Fruit fly (Drosophila melanogaster): Measurements from ENCODE around the gene CG42359.
A peak's percentile ranks its signal among the peaks of the same experiment; 100 is the strongest.

The CG42359 gene

DNA sequence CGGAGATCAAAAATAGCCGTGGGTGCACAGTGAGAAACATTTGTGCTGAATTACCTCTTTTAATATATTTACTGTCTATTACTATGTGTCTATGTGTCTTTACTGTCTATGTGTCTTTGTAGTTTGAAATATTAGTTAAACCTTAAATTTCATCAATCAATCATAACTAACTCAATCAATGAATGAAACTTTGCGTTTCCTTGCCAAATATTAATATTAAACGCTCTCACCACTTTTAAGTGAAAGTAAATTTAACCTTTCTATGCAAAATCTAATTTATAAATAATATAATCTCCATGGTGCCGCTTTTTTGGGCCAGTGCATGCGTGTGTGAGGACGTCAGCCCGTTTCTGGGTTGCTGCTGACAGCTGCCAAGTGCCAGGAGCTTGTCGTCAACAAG is 19.1 kb upstream of the CG42359 start (continued):
- TF ChIP-seq emc (GFP tag; optimal IDR thresholded peaks at IDR 0.05) (no peak), lilli (GFP tag; optimal IDR thresholded peaks at IDR 0.05) (peak; percentile 7), CG8089 (GFP tag; optimal IDR thresholded peaks at IDR 0.05) (no peak), pum (GFP tag; optimal IDR thresholded peaks at IDR 0.05) (no peak), Dip2 (GFP tag; IDR thresholded peaks at IDR 0.05) (no peak), Asciz (GFP tag; optimal IDR thresholded peaks at IDR 0.05) (no peak), CG4730 (GFP tag; IDR thresholded peaks at IDR 0.05) (no peak), Gug (GFP tag; IDR thresholded peaks at IDR 0.05) (no peak), Lim3 (GFP tag; IDR thresholded peaks at IDR 0.05) (no peak), CG15269 (tag; optimal IDR thresholded peaks at IDR 0.05) (peak; percentile 56), chinmo (GFP tag; IDR thresholded peaks at IDR 0.05; ENCODE audit: partially characterized antibody) (no peak), CG17385 (GFP tag; optimal IDR thresholded peaks at IDR 0.05) (no peak), CG9817 (tag; optimal IDR thresholded peaks at IDR 0.05) (peak; percentile 16), da (GFP tag; optimal IDR thresholded peaks at IDR 0.05) (no peak), CG1603 (tag; optimal IDR thresholded peaks at IDR 0.05) (no peak), maf-S (GFP tag; optimal IDR thresholded peaks at IDR 0.05) (no peak), cad (GFP tag; optimal IDR thresholded peaks at IDR 0.05) (no peak), CG7963 (GFP tag; IDR thresholded peaks at IDR 0.05; ENCODE audit: partially characterized antibody) (no peak), pfk (GFP tag; optimal IDR thresholded peaks at IDR 0.05) (no peak), CG16863 (GFP tag; optimal IDR thresholded peaks at IDR 0.05) (no peak), CG2889 (GFP tag; IDR thresholded peaks at IDR 0.05) (no peak), hbn (GFP tag; IDR thresholded peaks at IDR 0.05; ENCODE audit: partially characterized antibody) (no peak), CG34422 (GFP tag; IDR thresholded peaks at IDR 0.05) (no peak), Bdp1 (GFP tag; optimal IDR thresholded peaks at IDR 0.05) (no peak), amos (GFP tag; IDR thresholded peaks at IDR 0.05; ENCODE audit: partially characterized antibody) (no peak), HmgD (GFP tag; optimal IDR thresholded peaks at IDR 0.05) (no peak), CG7556 (GFP tag; optimal IDR thresholded peaks at IDR 0.05) (no peak), fd96Cb (tag; optimal IDR thresholded peaks at IDR 0.05) (no peak), ro (GFP tag; IDR thresholded peaks at IDR 0.05) (no peak), CG14667 (GFP tag; IDR thresholded peaks at IDR 0.05) (no peak), CG42726 (GFP tag; IDR thresholded peaks at IDR 0.05; ENCODE audit: partially characterized antibody) (no peak), Dp (GFP tag; optimal IDR thresholded peaks at IDR 0.05) (no peak), Hr51 (GFP tag; optimal IDR thresholded peaks at IDR 0.05) (peak in 1 of 2 experiments; percentile 66), Dip3 (GFP tag; optimal IDR thresholded peaks at IDR 0.05) (no peak), tgo (GFP tag; IDR thresholded peaks at IDR 0.05) (no peak), CG14441 (GFP tag; IDR thresholded peaks at IDR 0.05) (0 out of 2 replicates have a peak, but pooled peaks have one; percentile 16), CG8765 (GFP tag; IDR thresholded peaks at IDR 0.05) (no peak), CG33557 (GFP tag; optimal IDR thresholded peaks at IDR 0.05) (no peak), Nf-YB (GFP tag; optimal IDR thresholded peaks at IDR 0.05) (no peak), sd (tag; optimal IDR thresholded peaks at IDR 0.05) (no peak), CG7928 (GFP tag; optimal IDR thresholded peaks at IDR 0.05) (no peak), CG11504 (tag; optimal IDR thresholded peaks at IDR 0.05) (peak; percentile 53), CTCF (GFP tag; optimal IDR thresholded peaks at IDR 0.05) (no peak), Camta (GFP tag; optimal IDR thresholded peaks at IDR 0.05) (no peak), mirr (GFP tag; optimal IDR thresholded peaks at IDR 0.05) (no peak), CG8944 (GFP tag; optimal IDR thresholded peaks at IDR 0.05) (no peak), Ptx1 (GFP tag; IDR thresholded peaks at IDR 0.05) (no peak), CG4707 (GFP tag; optimal IDR thresholded peaks at IDR 0.05) (no peak), Elba2 (GFP tag; optimal IDR thresholded peaks at IDR 0.05) (no peak), crp (GFP tag; optimal IDR thresholded peaks at IDR 0.05) (no peak), grau (tag; optimal IDR thresholded peaks at IDR 0.05) (peak; percentile 36), CG5245 (GFP tag; optimal IDR thresholded peaks at IDR 0.05) (no peak)
